Fruit fly (Drosophila melanogaster) Kc167 (cell line): ENCODE measurements around the gene alphaTub84B.

Experiments
- Myc ChIP-seq: fragments of >200 bp; optimal IDR thresholded peaks from 2 replicates; lab custom pipeline; 2017; ENCODE audit warnings: missing external identifiers
- Sin3A ChIP-seq: fragments of >200 bp; optimal IDR thresholded peaks from 2 replicates; lab custom pipeline; 2018; ENCODE audit warnings: missing external identifiers
- insv ChIP-seq: fragments of >200 bp; optimal IDR thresholded peaks from 3 replicates; lab custom pipeline; 2018; ENCODE audit warnings: missing external identifiers
- psq ChIP-seq: fragments of >200 bp; optimal IDR thresholded peaks from 2 replicates; lab custom pipeline; 2017; ENCODE audit warnings: missing external identifiers
- ttk ChIP-seq: sonication (Bioruptor generic); optimal IDR thresholded peaks from 2 replicates; lab custom pipeline; 2017; ENCODE audit warnings: missing external identifiers

DNA sequence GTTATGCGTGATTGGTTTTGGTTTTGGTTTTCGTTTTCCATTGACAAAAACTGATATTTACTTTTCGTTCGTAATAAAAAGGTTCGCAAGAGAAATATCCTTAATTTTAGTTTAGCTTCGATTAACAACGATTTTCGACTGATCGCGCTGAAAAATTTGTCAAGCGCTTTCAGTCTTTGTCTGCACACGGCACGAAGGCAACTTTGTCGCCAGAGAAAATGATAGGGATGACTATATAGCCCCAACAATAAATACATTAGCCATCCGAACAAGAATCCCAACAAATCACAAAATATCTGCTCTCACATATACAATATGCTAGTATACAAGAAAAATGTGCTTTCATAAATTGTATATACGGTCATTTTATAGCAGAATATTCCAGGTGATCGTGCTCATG, 31.2 kb downstream of the alphaTub84B start, which contains the start of gene Mlp84B:
- TF ChIP-seq insv (lab: Kevin White, UChicago) (no peak), psq (lab: Kevin White, UChicago) (no peak), ttk (no peak), Sin3A (lab: Kevin White, UChicago) (no peak), Myc (no peak)
